Worm (Caenorhabditis elegans): ENCODE data around the gene dgk-4.

dgk-4 gene

DNA sequence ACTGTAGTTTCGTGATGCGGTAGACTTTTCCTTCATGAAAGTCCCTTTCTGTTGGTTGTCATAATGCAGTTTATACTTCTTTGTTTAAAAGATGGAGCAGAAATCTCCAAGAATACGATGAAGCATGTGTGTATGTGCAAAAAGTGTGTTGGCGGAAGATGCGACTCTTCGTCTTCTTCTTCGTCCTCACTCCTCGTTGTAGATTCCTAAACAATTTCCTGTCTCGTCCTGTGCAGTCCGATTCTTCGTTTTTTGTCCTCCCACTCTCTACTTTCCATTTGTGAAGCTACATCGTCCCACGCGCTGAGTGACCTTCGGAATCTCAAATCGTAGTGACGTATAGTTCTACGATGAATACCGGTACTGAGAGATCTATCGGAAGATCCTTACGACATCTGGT is 2.9 kb upstream of the dgk-4 start:
- TF ChIP-seq ceh-82 (tag; optimal IDR thresholded peaks at IDR 0.05) (no peak), egl-27 (tag; optimal IDR thresholded peaks at IDR 0.05) (no peak), alr-1 (tag; optimal IDR thresholded peaks at IDR 0.05) (no peak), unc-62 (GFP tag; optimal IDR thresholded peaks at IDR 0.05) (no peak), blmp-1 (tag; optimal IDR thresholded peaks at IDR 0.05; ENCODE audit: insufficient read depth) (no peak), R02D3.7 (tag; optimal IDR thresholded peaks at IDR 0.05) (no peak), nhr-25 (tag; optimal IDR thresholded peaks at IDR 0.05) (no peak), ZK546.5 (tag; optimal IDR thresholded peaks at IDR 0.05) (no peak), fos-1 (tag; optimal IDR thresholded peaks at IDR 0.05) (no peak), nhr-12 (tag; optimal IDR thresholded peaks at IDR 0.05) (no peak), mbf-1 (tag; optimal IDR thresholded peaks at IDR 0.05) (no peak), nhr-129 (tag; optimal IDR thresholded peaks at IDR 0.05) (no peak), lin-11 (tag; optimal IDR thresholded peaks at IDR 0.05) (no peak), nhr-21 (tag; optimal IDR thresholded peaks at IDR 0.05) (no peak), ztf-4 (tag; optimal IDR thresholded peaks at IDR 0.05) (no peak), sma-9 (GFP tag; optimal IDR thresholded peaks at IDR 0.05) (no peak), sma-9 (tag; optimal IDR thresholded peaks at IDR 0.05) (no peak), C34F6.9 (tag; optimal IDR thresholded peaks at IDR 0.05) (no peak), nhr-6 (tag; optimal IDR thresholded peaks at IDR 0.05) (no peak), lin-39 (tag; optimal IDR thresholded peaks at IDR 0.05) (no peak)

- TF ChIP-seq F13H6.1 (tag; optimal IDR thresholded peaks at IDR 0.05) (peak; percentile 86), lsy-2 (tag; optimal IDR thresholded peaks at IDR 0.05) (peak; percentile 35 to 59), mdl-1 (tag; optimal IDR thresholded peaks at IDR 0.05) (peak in 1 of 2 experiments; percentile 36), ztf-4 (tag; optimal IDR thresholded peaks at IDR 0.05) (peak; percentile 61), C34F6.9 (tag; optimal IDR thresholded peaks at IDR 0.05) (peak; percentile 59), nhr-129 (tag; optimal IDR thresholded peaks at IDR 0.05) (peak; percentile 83), skn-1 (tag; optimal IDR thresholded peaks at IDR 0.05) (no peak), unc-55 (GFP tag; optimal IDR thresholded peaks at IDR 0.05) (peak; percentile 65), sma-9 (GFP tag; optimal IDR thresholded peaks at IDR 0.05) (peak; percentile 63), sma-9 (tag; optimal IDR thresholded peaks at IDR 0.05) (no peak), snpc-4 (tag; optimal IDR thresholded peaks at IDR 0.05) (peak; percentile 39), nhr-21 (tag; optimal IDR thresholded peaks at IDR 0.05) (no peak), ama-1 (optimal IDR thresholded peaks at IDR 0.05) (no peak), crh-2 (tag; optimal IDR thresholded peaks at IDR 0.05) (peak; percentile 59), sem-4 (tag; optimal IDR thresholded peaks at IDR 0.05) (peak; percentile 56)
Measured at ce11 chrIV:8629609-8630052, 1.5 kb upstream of the dgk-4 start.

- no peak for TF ChIP-seq unc-62 (GFP tag; optimal IDR thresholded peaks at IDR 0.05)
- TF ChIP-seq nhr-25 (tag; optimal IDR thresholded peaks at IDR 0.05) = no peak
- no peak for TF ChIP-seq ztf-11 (tag; optimal IDR thresholded peaks at IDR 0.05)
- TF ChIP-seq nhr-23 (tag; optimal IDR thresholded peaks at IDR 0.05) = no peak
- TF ChIP-seq snpc-4 (tag; optimal IDR thresholded peaks at IDR 0.05) = no peak
- no peak for TF ChIP-seq nhr-12 (tag; optimal IDR thresholded peaks at IDR 0.05)
- TF ChIP-seq lsy-2 (tag; optimal IDR thresholded peaks at IDR 0.05) = no peak
Measured at ce11 chrIV:8630243-8630642, 890 bp upstream of the dgk-4 start.

- TF ChIP-seq ztf-11 (tag; optimal IDR thresholded peaks at IDR 0.05) (no peak), dmd-4 (tag; optimal IDR thresholded peaks at IDR 0.05) (no peak), lin-11 (tag; optimal IDR thresholded peaks at IDR 0.05) (no peak), nhr-237 (tag; optimal IDR thresholded peaks at IDR 0.05) (no peak), crh-2 (tag; optimal IDR thresholded peaks at IDR 0.05) (no peak), nhr-6 (tag; optimal IDR thresholded peaks at IDR 0.05) (no peak), alr-1 (tag; optimal IDR thresholded peaks at IDR 0.05) (no peak), aly-2 (tag; optimal IDR thresholded peaks at IDR 0.05) (no peak), nhr-21 (tag; optimal IDR thresholded peaks at IDR 0.05) (no peak), F13H6.1 (tag; optimal IDR thresholded peaks at IDR 0.05) (no peak), lin-39 (tag; optimal IDR thresholded peaks at IDR 0.05) (no peak), nhr-10 (tag; optimal IDR thresholded peaks at IDR 0.05) (no peak), C34F6.9 (tag; optimal IDR thresholded peaks at IDR 0.05) (no peak), egl-27 (tag; optimal IDR thresholded peaks at IDR 0.05) (no peak), ceh-82 (tag; optimal IDR thresholded peaks at IDR 0.05) (no peak), nhr-23 (tag; optimal IDR thresholded peaks at IDR 0.05) (no peak)
Measured at ce11 chrIV:8638761-8639160, 7.6 kb downstream of the dgk-4 start, which contains the start of gene F42A9.9. Gene F42A9.9 (minus strand): TSS chrIV:8638861.

DNA sequence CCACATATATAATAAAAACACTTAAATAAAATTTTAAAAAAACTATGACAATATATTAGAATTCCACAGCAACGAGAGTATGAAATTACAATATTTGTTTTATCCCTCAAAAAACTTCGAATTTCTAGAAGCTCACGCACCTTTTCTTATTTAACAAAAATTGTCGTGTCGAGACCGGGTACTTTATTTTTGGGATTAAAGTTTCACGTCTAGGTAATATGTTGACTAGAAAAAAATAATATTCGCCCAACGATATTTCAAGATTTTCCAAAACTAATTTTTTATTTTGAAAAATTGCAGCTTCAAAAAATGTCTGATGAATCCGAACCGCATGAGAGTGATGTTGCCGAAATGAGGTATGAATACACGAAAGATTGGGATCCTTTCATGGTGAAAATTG is 13.3 kb downstream of the dgk-4 start, which contains the start of gene C49C8.3:
Gene C49C8.3, plus strand, starts transcription at position 301 of the 400 bp plus-strand sequence.
- TF ChIP-seq nhr-12 (tag; optimal IDR thresholded peaks at IDR 0.05) (no peak), peb-1 (tag; optimal IDR thresholded peaks at IDR 0.05) (no peak)
